Worm (Caenorhabditis elegans): ENCODE data around the gene K11H12.10.

K11H12.10 gene

DNA sequence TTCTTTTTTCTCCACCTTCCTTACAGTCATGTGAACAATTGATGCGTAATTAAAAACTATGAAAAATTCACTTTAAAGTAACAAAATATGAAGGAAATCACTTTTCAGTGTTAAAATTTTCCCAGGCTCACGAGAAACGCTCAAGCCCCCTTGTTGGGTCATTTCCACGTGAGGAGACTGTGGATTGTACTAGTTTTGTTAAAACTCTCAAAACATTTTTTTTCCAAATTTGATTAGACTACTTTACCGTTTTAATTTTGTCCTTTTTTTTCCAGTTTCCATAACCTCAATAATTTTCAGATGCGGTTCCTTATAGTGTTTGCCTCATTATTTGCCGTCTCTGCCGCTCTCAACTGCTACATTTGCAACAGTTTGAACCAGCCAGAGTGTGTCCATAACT, 10.7 kb upstream of the K11H12.10 start, which contains the start of gene K11H12.7:
TSS of gene K11H12.7 (plus strand) at position 301 of the 400 bp plus-strand sequence.
- TF ChIP-seq F39B2.1 (GFP tag; IDR thresholded peaks at IDR 0.05): no peak
- no peak for TF ChIP-seq lin-40 (tag; optimal IDR thresholded peaks at IDR 0.05)
- no peak for TF ChIP-seq atf-7 (tag; optimal IDR thresholded peaks at IDR 0.05)
- no peak for TF ChIP-seq hsf-1 (GFP tag; IDR thresholded peaks at IDR 0.05)
- TF ChIP-seq Y53F4B.3 (GFP tag; IDR thresholded peaks at IDR 0.05): no peak
- TF ChIP-seq F57A8.1 (GFP tag; optimal IDR thresholded peaks at IDR 0.05): no peak
- TF ChIP-seq somi-1 (GFP tag; optimal IDR thresholded peaks at IDR 0.05): no peak
- TF ChIP-seq zim-3 (tag; optimal IDR thresholded peaks at IDR 0.05): no peak
- no peak for TF ChIP-seq die-1 (tag; optimal IDR thresholded peaks at IDR 0.05)
- TF ChIP-seq egl-18 (GFP tag; IDR thresholded peaks at IDR 0.05): no peak
- no peak for TF ChIP-seq F10E7.11 (tag; optimal IDR thresholded peaks at IDR 0.05)
- no peak for TF ChIP-seq ztf-25 (GFP tag; IDR thresholded peaks at IDR 0.05)
- TF ChIP-seq dpff-1 (tag; optimal IDR thresholded peaks at IDR 0.05): no peak
- TF ChIP-seq ceh-91 (GFP tag; IDR thresholded peaks at IDR 0.05): no peak
- TF ChIP-seq egrh-3 (GFP tag; IDR thresholded peaks at IDR 0.05): no peak
- TF ChIP-seq Y95B8A.8 (GFP tag; IDR thresholded peaks at IDR 0.05): no peak

DNA sequence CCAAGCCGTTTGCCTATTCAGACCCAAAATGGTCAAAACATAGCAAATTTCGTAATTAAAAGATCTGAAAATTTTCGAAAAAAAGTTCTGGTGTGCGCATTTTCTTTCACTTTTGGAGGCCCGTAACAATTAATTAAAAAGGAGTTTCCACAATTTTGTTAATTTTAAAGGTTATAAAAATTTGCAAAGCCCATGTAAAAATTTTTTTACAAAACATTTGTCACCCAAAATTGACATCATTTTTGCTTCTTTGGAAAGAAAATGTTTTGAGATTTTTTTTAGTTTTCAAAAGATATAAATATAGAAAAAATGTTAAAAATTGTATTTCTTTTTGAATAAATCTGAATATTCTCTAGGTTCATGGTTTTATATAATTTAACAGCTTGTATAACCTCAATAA, 8.9 kb upstream of the K11H12.10 start, which contains the start of gene K11H12.6:
TSS of gene K11H12.6 (plus strand) at position 301 of the 400 bp plus-strand sequence.
- TF ChIP-seq ekl-4 (GFP tag; IDR thresholded peaks at IDR 0.05) (no peak), mes-4 (tag; optimal IDR thresholded peaks at IDR 0.05) (no peak)

DNA sequence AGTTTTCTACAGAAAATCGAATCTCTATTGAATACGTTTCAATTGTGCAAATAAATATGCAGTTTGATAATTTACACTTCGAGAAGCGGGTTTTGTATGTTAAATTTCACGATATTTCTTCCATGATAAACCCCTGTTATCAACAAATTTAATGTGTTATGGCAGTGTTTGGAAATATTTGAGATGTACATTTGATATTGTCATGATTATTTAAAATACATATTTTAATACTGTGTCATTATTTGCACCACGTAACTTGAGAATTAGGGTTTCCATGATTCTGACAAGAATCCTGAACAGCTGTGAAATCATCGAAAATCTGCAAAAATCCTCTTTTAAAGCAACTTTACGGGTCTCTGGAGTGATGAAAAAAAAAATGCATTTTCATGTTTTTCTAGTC, 5.4 kb upstream of the K11H12.10 start, which contains the start of gene K11H12.11:
TSS of gene K11H12.11 (minus strand) at position 101 of the 400 bp plus-strand sequence.
- TF ChIP-seq ccch-3 (GFP tag; optimal IDR thresholded peaks at IDR 0.05) (no peak), ceh-79 (tag; optimal IDR thresholded peaks at IDR 0.05) (no peak), F55B11.4 (tag; optimal IDR thresholded peaks at IDR 0.05; ENCODE audit: borderline replicate concordance, insufficient read depth) (no peak), madf-6 (GFP tag; IDR thresholded peaks at IDR 0.05) (no peak), let-526 (GFP tag; IDR thresholded peaks at IDR 0.05) (no peak), ztf-25 (GFP tag; IDR thresholded peaks at IDR 0.05) (no peak), F37B4.10 (GFP tag; IDR thresholded peaks at IDR 0.05) (no peak), K12H6.12 (tag; optimal IDR thresholded peaks at IDR 0.05) (no peak), cebp-2 (GFP tag; IDR thresholded peaks at IDR 0.05) (no peak), mcd-1 (GFP tag; IDR thresholded peaks at IDR 0.05) (no peak), unc-130 (GFP tag; optimal IDR thresholded peaks at IDR 0.05) (no peak), nfyb-1 (GFP tag; IDR thresholded peaks at IDR 0.05) (no peak), C17E4.6 (GFP tag; IDR thresholded peaks at IDR 0.05) (no peak), zim-3 (tag; optimal IDR thresholded peaks at IDR 0.05) (no peak), lin-40 (tag; optimal IDR thresholded peaks at IDR 0.05) (no peak), cebp-1 (GFP tag; IDR thresholded peaks at IDR 0.05) (no peak), cebp-1 (tag; optimal IDR thresholded peaks at IDR 0.05) (no peak)

DNA sequence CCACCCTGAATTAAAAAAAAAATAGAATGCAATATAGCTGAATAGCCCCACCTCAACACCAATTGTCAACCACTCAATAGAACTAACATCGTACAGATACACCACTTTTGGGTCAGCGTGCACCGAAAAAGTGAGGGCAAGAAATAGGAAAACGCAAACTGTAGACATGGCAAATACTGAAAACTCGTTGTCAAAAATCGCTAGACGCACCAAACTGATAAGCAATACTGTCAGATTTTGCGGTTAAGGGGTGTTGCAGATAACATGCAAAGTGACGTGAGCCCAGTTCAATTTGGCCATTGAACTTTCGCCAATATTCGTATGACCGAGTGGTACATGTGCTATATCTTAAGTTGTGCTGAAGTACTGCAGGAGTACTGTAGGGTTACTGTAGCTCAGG, 2.6 kb upstream of the K11H12.10 start, which contains the start of gene K11H12.3:
TSS of gene K11H12.3 (minus strand) at position 168 of the 400 bp plus-strand sequence.
- TF ChIP-seq ceh-79 (tag; optimal IDR thresholded peaks at IDR 0.05) (no peak), zim-3 (tag; optimal IDR thresholded peaks at IDR 0.05) (no peak), nhr-90 (tag; optimal IDR thresholded peaks at IDR 0.05) (no peak), lir-1 (GFP tag; conservative IDR thresholded peaks at IDR 0.05) (no peak), snpc-1.1 (tag; optimal IDR thresholded peaks at IDR 0.05; ENCODE audit: insufficient read depth) (no peak), rcor-1 (GFP tag; IDR thresholded peaks at IDR 0.05) (no peak), dox-1 (GFP tag; IDR thresholded peaks at IDR 0.05) (peak; percentile 70), hlh-26 (GFP tag; conservative IDR thresholded peaks at IDR 0.05) (no peak), nfya-1 (tag; optimal IDR thresholded peaks at IDR 0.05; ENCODE audit: borderline replicate concordance, insufficient read depth) (no peak), F22D6.2 (tag; optimal IDR thresholded peaks at IDR 0.05) (no peak), lag-1 (GFP tag; IDR thresholded peaks at IDR 0.05) (no peak), nhr-80 (tag; optimal IDR thresholded peaks at IDR 0.05) (peak; percentile 90), C17E4.6 (GFP tag; IDR thresholded peaks at IDR 0.05) (no peak), ztf-22 (GFP tag; optimal IDR thresholded peaks at IDR 0.05) (no peak), Y67H2A.10 (GFP tag; conservative IDR thresholded peaks at IDR 0.05) (no peak), ets-4 (GFP tag; optimal IDR thresholded peaks at IDR 0.05) (peak; percentile 70), hmg-20 (GFP tag; IDR thresholded peaks at IDR 0.05) (no peak)
